Worm (Caenorhabditis elegans) whole organism, mixed stage, embryonic: Measurements from ENCODE around the gene str-240.

Experiments
- M03D4.4 ChIP-seq: sonication (generic microtip); optimal IDR thresholded peaks from 2 replicates; lab custom pipeline; 2017; ENCODE audit warnings: mild to moderate bottlenecking, missing genetic modification characterization, missing compliant biosample characterization
- bed-3 ChIP-seq: fragments of 200-800 bp; sonication (Bioruptor generic); optimal IDR thresholded peaks from 3 replicates; lab custom pipeline; 2018; ENCODE audit warnings: mild to moderate bottlenecking, missing genetic modification characterization, moderate library complexity, missing compliant biosample characterization
- blmp-1 ChIP-seq: fragments of 150-350 bp; optimal IDR thresholded peaks from 2 replicates; lab custom pipeline; 2014; ENCODE audit warnings: missing biosample characterization, missing genetic modification characterization
- ceh-39 ChIP-seq: fragments of 150-350 bp; optimal IDR thresholded peaks from 2 replicates; lab custom pipeline; 2014; ENCODE audit warnings: missing biosample characterization, missing genetic modification characterization
- ceh-43 ChIP-seq: fragments of 200-800 bp; sonication (Bioruptor generic); optimal IDR thresholded peaks from 2 replicates; lab custom pipeline; 2018; ENCODE audit warnings: mild to moderate bottlenecking, missing genetic modification characterization, moderate library complexity, missing compliant biosample characterization
- ceh-83 ChIP-seq: fragments of 200-800 bp; sonication (Bioruptor generic); optimal IDR thresholded peaks from 2 replicates; lab custom pipeline; 2018; ENCODE audit warnings: mild to moderate bottlenecking, missing genetic modification characterization, missing compliant biosample characterization
- ces-1 ChIP-seq: fragments of 150-350 bp; optimal IDR thresholded peaks from 2 replicates; lab custom pipeline; 2014; ENCODE audit warnings: missing biosample characterization, missing genetic modification reagents, missing genetic modification characterization
- cnd-1 ChIP-seq: fragments of 200-800 bp; sonication (Bioruptor generic); optimal IDR thresholded peaks from 2 replicates; lab custom pipeline; 2018; ENCODE audit warnings: mild to moderate bottlenecking, missing genetic modification characterization, missing compliant biosample characterization
- drap-1 ChIP-seq: fragments of 200-800 bp; sonication (Bioruptor generic); optimal IDR thresholded peaks from 3 replicates; lab custom pipeline; 2018; ENCODE audit warnings: mild to moderate bottlenecking, missing genetic modification characterization, missing compliant biosample characterization
- elt-1 ChIP-seq: sonication (generic microtip); optimal IDR thresholded peaks from 2 replicates; lab custom pipeline; 2017; ENCODE audit warnings: missing genetic modification characterization, mild to moderate bottlenecking, missing compliant biosample characterization, antibody characterized with exemption, moderate library complexity, borderline replicate concordance; ENCODE audit not compliant: insufficient read depth
- elt-3 ChIP-seq: fragments of 150-350 bp; optimal IDR thresholded peaks from 2 replicates; lab custom pipeline; 2014; ENCODE audit warnings: missing biosample characterization, missing genetic modification characterization
- flh-1 ChIP-seq: fragments of 200-800 bp; sonication (Bioruptor generic); optimal IDR thresholded peaks from 2 replicates; lab custom pipeline; 2018; ENCODE audit warnings: mild to moderate bottlenecking, missing genetic modification characterization, moderate library complexity, missing compliant biosample characterization
- ham-2 ChIP-seq: fragments of 200-800 bp; sonication (Bioruptor generic); optimal IDR thresholded peaks from 2 replicates; lab custom pipeline; 2018; ENCODE audit warnings: mild to moderate bottlenecking, missing genetic modification characterization, missing compliant biosample characterization
- hlh-1 ChIP-seq: fragments of 150-350 bp; optimal IDR thresholded peaks from 2 replicates; lab custom pipeline; 2014; ENCODE audit warnings: missing biosample characterization, missing genetic modification reagents, missing genetic modification characterization
- lin-13 ChIP-seq: fragments of 150-350 bp; optimal IDR thresholded peaks from 2 replicates; lab custom pipeline; 2014; ENCODE audit warnings: missing biosample characterization, missing genetic modification characterization
- lin-32 ChIP-seq: fragments of 200-800 bp; sonication (Bioruptor generic); optimal IDR thresholded peaks from 2 replicates; lab custom pipeline; 2018; ENCODE audit warnings: mild to moderate bottlenecking, missing genetic modification characterization, missing compliant biosample characterization
- mab-5 ChIP-seq: fragments of 150-350 bp; optimal IDR thresholded peaks from 2 replicates; lab custom pipeline; 2014; ENCODE audit warnings: missing biosample characterization, missing genetic modification characterization
- mep-1 ChIP-seq: fragments of 150-350 bp; optimal IDR thresholded peaks from 2 replicates; lab custom pipeline; 2017; ENCODE audit warnings: missing biosample characterization, missing genetic modification reagents, missing genetic modification characterization, inconsistent platforms
- mls-2 ChIP-seq: sonication (generic microtip); optimal IDR thresholded peaks from 2 replicates; lab custom pipeline; 2016; ENCODE audit warnings: mild to moderate bottlenecking, missing genetic modification characterization, moderate library complexity, missing compliant biosample characterization
- nhr-12 ChIP-seq: fragments of 150-350 bp; optimal IDR thresholded peaks from 2 replicates; lab custom pipeline; 2014; ENCODE audit warnings: missing biosample characterization, missing genetic modification characterization
- nhr-2 ChIP-seq: fragments of 150-350 bp; optimal IDR thresholded peaks from 2 replicates; lab custom pipeline; 2014; ENCODE audit warnings: missing biosample characterization, missing genetic modification characterization
- nhr-237 ChIP-seq: fragments of 150-350 bp; optimal IDR thresholded peaks from 2 replicates; lab custom pipeline; 2014; ENCODE audit warnings: missing biosample characterization, missing genetic modification characterization
- nhr-28 ChIP-seq: fragments of 150-350 bp; optimal IDR thresholded peaks from 2 replicates; lab custom pipeline; 2014; ENCODE audit warnings: missing biosample characterization, missing genetic modification characterization
- pha-4 ChIP-seq: fragments of 150-350 bp; optimal IDR thresholded peaks from 2 replicates; lab custom pipeline; 2018; ENCODE audit warnings: missing biosample characterization, missing genetic modification reagents, missing genetic modification characterization
- sem-2 ChIP-seq: fragments of 200-800 bp; sonication (Bioruptor generic); optimal IDR thresholded peaks from 2 replicates; lab custom pipeline; 2018; ENCODE audit warnings: mild to moderate bottlenecking, missing genetic modification characterization, missing compliant biosample characterization
- snpc-4 ChIP-seq: fragments of 150-350 bp; optimal IDR thresholded peaks from 2 replicates; lab custom pipeline; 2014; ENCODE audit warnings: missing biosample characterization, missing genetic modification characterization
- sptf-1 ChIP-seq: sonication (generic microtip); optimal IDR thresholded peaks from 2 replicates; lab custom pipeline; 2017; ENCODE audit warnings: mild to moderate bottlenecking, missing genetic modification characterization, moderate library complexity, missing compliant biosample characterization
- tbx-8 ChIP-seq: fragments of 200-800 bp; sonication (Bioruptor generic); optimal IDR thresholded peaks from 2 replicates; lab custom pipeline; 2018; ENCODE audit warnings: mild to moderate bottlenecking, missing genetic modification characterization, moderate library complexity, missing compliant biosample characterization
- unc-120 ChIP-seq: sonication (generic microtip); optimal IDR thresholded peaks from 2 replicates; lab custom pipeline; 2017; ENCODE audit warnings: missing genetic modification characterization, missing compliant biosample characterization; ENCODE audit not compliant: poor library complexity, severe bottlenecking
- unc-39 ChIP-seq: fragments of 150-350 bp; optimal IDR thresholded peaks from 2 replicates; lab custom pipeline; 2014; ENCODE audit warnings: missing biosample characterization, missing genetic modification characterization
- unc-62 ChIP-seq: fragments of 150-350 bp; optimal IDR thresholded peaks from 2 replicates; lab custom pipeline; 2014; ENCODE audit warnings: missing biosample characterization, missing genetic modification reagents, missing genetic modification characterization
- zip-8 ChIP-seq: fragments of 150-350 bp; optimal IDR thresholded peaks from 2 replicates; lab custom pipeline; 2014; ENCODE audit warnings: missing biosample characterization, missing genetic modification characterization
- ztf-11 ChIP-seq: fragments of 150-350 bp; optimal IDR thresholded peaks from 2 replicates; lab custom pipeline; 2014; ENCODE audit warnings: missing biosample characterization, missing genetic modification characterization

Gene str-240

ce11 chrV:1541786-1542185, 20.0 kb upstream of the str-240 start, which contains the start of gene oac-31:
Gene oac-31, minus strand, starts transcription at chrV:1541886.
- TF ChIP-seq ceh-39 (tag; lab: Kevin White, UChicago) (no peak), cnd-1 (tag; lab: Kevin White, UChicago) (no peak)

ce11 chrV:1540249-1540648, 18.5 kb upstream of the str-240 start:
- no peak for TF ChIP-seq drap-1 (GFP tag; lab: Kevin White, UChicago)
- no peak for TF ChIP-seq sem-2 (GFP tag; lab: Kevin White, UChicago)
- TF ChIP-seq elt-3 (tag; lab: Kevin White, UChicago) = no peak
- TF ChIP-seq hlh-1 (tag; lab: Kevin White, UChicago) = no peak
- TF ChIP-seq pha-4 (tag; lab: Kevin White, UChicago) = no peak
- no peak for TF ChIP-seq zip-8 (tag; lab: Kevin White, UChicago)
- no peak for TF ChIP-seq lin-32 (GFP tag; lab: Kevin White, UChicago)
- TF ChIP-seq snpc-4 = no peak
- no peak for TF ChIP-seq ham-2 (GFP tag; lab: Kevin White, UChicago)
- TF ChIP-seq nhr-2 (tag; lab: Kevin White, UChicago) = no peak
- no peak for TF ChIP-seq nhr-28 (tag; lab: Kevin White, UChicago)
- TF ChIP-seq bed-3 (GFP tag; lab: Kevin White, UChicago) = no peak
- TF ChIP-seq unc-39 (tag; lab: Kevin White, UChicago) = no peak
- TF ChIP-seq lin-13 (tag; lab: Kevin White, UChicago) = no peak
- TF ChIP-seq ceh-43 (GFP tag; lab: Kevin White, UChicago) = no peak
- TF ChIP-seq tbx-8 (GFP tag; lab: Kevin White, UChicago) = no peak
- TF ChIP-seq blmp-1 = no peak
- no peak for TF ChIP-seq unc-62 (GFP tag; lab: Kevin White, UChicago)
- TF ChIP-seq mep-1 (tag; lab: Kevin White, UChicago) = no peak
- TF ChIP-seq, all 35 proteins: peak for 0

DNA sequence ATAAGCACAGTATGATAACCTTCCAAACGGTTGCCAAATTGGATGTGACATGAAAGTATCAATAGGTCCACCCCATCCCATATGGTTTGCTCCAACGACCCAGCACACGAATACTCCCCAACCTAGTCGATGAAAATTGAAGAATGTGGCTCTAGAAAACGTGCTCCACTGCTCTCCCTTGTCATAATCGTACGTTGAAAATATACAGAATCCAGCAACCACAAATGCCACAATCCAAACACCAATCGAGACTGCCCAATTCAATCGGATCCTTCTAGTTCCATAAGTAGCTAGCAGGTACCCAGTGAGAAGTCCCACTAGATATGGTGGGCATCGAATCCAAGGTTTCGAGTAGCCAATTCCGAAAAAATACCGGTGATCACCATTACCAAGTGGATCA, 17.1 kb upstream of the str-240 start:
- TF ChIP-seq unc-62 (GFP tag; lab: Kevin White, UChicago) (no peak), nhr-28 (tag; lab: Kevin White, UChicago) (no peak), ces-1 (GFP tag; lab: Kevin White, UChicago) (no peak), pha-4 (tag; lab: Kevin White, UChicago) (no peak), ztf-11 (tag; lab: Kevin White, UChicago) (no peak), unc-120 (tag; lab: Kevin White, UChicago) (no peak), mab-5 (no peak), elt-1 (tag; lab: Kevin White, UChicago) (no peak), flh-1 (GFP tag; lab: Kevin White, UChicago) (no peak), ham-2 (GFP tag; lab: Kevin White, UChicago) (no peak), snpc-4 (no peak)

DNA sequence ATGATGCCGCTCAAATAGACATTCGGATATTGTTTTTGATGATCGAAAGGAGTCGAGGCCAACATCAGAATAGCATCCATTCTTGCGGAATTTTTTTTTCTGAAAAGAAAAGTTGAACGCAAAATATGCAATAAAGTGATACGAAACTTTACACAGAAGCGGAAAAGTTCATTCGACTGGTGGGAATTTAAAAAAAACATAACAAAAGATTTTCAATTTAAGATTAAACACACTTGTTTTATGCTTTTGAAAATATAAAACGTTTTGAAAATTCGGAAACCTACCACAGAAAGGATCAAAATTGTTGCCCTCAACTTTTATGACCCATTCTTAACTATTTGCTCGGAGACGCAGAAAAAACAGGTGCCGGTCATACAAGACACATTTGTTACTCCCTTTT, 15.2 kb upstream of the str-240 start, which contains the start of gene K02H11.9:
TSS of gene K02H11.9 (minus strand) at position 101 of the 400 bp plus-strand sequence.
- TF ChIP-seq sptf-1 (tag; lab: Kevin White, UChicago) (no peak), snpc-4 (no peak), cnd-1 (tag; lab: Kevin White, UChicago) (no peak), sem-2 (GFP tag; lab: Kevin White, UChicago) (no peak), nhr-12 (no peak), pha-4 (tag; lab: Kevin White, UChicago) (no peak), nhr-2 (tag; lab: Kevin White, UChicago) (no peak), zip-8 (tag; lab: Kevin White, UChicago) (no peak), nhr-237 (tag; lab: Kevin White, UChicago) (no peak), ham-2 (GFP tag; lab: Kevin White, UChicago) (no peak), unc-120 (tag; lab: Kevin White, UChicago) (no peak), unc-62 (GFP tag; lab: Kevin White, UChicago) (no peak), tbx-8 (GFP tag; lab: Kevin White, UChicago) (no peak), ceh-43 (GFP tag; lab: Kevin White, UChicago) (no peak)
- TF ChIP-seq, all 35 proteins: peak for 0

DNA sequence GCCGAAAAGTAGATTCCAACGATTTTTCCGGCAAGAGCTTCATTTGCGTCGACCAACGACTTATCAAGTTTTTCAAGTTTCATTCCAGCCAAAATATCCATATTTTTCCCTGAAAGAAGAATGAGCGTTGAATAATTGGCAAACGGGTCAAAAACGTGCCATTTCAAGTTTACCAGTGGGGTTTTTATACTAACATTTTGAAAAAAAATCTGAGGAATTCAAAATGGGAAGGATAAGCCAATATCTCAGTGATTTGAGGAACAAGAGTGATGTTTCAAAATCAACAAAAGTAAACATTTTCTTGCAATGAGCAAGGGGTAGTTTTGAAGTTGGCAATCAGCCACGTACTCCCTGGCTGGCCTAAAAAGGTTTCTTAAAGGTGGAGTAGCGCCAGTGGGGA, 12.6 kb upstream of the str-240 start, which contains the start of gene trx-5:
TSS of gene trx-5 (minus strand) at position 101 of the 400 bp plus-strand sequence.
- TF ChIP-seq nhr-2 (tag; lab: Kevin White, UChicago) (no peak), ceh-83 (GFP tag; lab: Kevin White, UChicago) (no peak), mep-1 (tag; lab: Kevin White, UChicago) (no peak), mls-2 (tag; lab: Kevin White, UChicago) (no peak), bed-3 (GFP tag; lab: Kevin White, UChicago) (no peak), lin-32 (GFP tag; lab: Kevin White, UChicago) (no peak), M03D4.4 (tag; lab: Kevin White, UChicago) (no peak), nhr-28 (tag; lab: Kevin White, UChicago) (no peak), nhr-12 (no peak), ceh-39 (tag; lab: Kevin White, UChicago) (no peak), elt-3 (tag; lab: Kevin White, UChicago) (no peak), unc-120 (tag; lab: Kevin White, UChicago) (no peak)
